Fruit fly (Drosophila melanogaster) Kc167 (cell line): ENCODE data around the gene frtz.

ENCODE experiments used
- Myc ChIP-seq: fragments of >200 bp; optimal IDR thresholded peaks from 2 replicates; lab custom pipeline; 2017; ENCODE audit warnings: missing external identifiers
- Sin3A ChIP-seq: fragments of >200 bp; optimal IDR thresholded peaks from 2 replicates; lab custom pipeline; 2018; ENCODE audit warnings: missing external identifiers
- h ChIP-seq: fragments of >200 bp; optimal IDR thresholded peaks from 3 replicates; lab custom pipeline; 2018; ENCODE audit warnings: missing external identifiers
- insv ChIP-seq: fragments of >200 bp; optimal IDR thresholded peaks from 3 replicates; lab custom pipeline; 2018; ENCODE audit warnings: missing external identifiers
- psq ChIP-seq: fragments of >200 bp; optimal IDR thresholded peaks from 2 replicates; lab custom pipeline; 2017; ENCODE audit warnings: missing external identifiers
- ttk ChIP-seq: sonication (Bioruptor generic); optimal IDR thresholded peaks from 2 replicates; lab custom pipeline; 2017; ENCODE audit warnings: missing external identifiers

The frtz gene

DNA sequence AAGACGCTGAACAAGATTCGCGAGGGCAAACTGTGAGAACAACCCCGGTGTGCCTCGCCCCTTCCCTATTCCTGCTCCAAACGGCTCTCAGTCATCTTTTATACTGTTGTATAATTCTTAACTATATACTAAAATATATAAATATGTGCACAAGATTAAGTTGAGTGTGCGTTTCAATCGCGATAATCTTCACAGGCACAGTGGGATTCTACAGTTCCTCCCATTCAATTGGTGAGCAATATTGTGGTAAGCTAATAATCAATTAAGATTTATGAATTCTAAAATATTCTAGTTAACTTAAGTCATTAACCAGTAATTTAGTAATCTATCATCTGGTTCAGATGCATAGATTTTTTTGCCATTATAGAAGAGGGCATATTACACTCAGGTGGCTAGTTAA, 15.3 kb upstream of the frtz start:
- TF ChIP-seq ttk: no peak
- TF ChIP-seq insv (lab: Kevin White, UChicago): no peak
- TF ChIP-seq Myc: no peak
- no peak for TF ChIP-seq h (lab: Kevin White, UChicago)
- no peak for TF ChIP-seq psq
- TF ChIP-seq Sin3A: no peak

dm6 chr2L:1729607-1730011, 14.0 kb upstream of the frtz start, which contains the start of the genes Eno and CG31937:
TSS of gene Eno (minus strand) at chr2L:1729636.
TSS of gene CG31937 (plus strand) at chr2L:1729887.
- no peak for TF ChIP-seq h (lab: Kevin White, UChicago)
- TF ChIP-seq ttk: no peak
- TF ChIP-seq Myc: no peak
- TF ChIP-seq insv (lab: Kevin White, UChicago): no peak
- no peak for TF ChIP-seq Sin3A
- no peak for TF ChIP-seq psq

DNA sequence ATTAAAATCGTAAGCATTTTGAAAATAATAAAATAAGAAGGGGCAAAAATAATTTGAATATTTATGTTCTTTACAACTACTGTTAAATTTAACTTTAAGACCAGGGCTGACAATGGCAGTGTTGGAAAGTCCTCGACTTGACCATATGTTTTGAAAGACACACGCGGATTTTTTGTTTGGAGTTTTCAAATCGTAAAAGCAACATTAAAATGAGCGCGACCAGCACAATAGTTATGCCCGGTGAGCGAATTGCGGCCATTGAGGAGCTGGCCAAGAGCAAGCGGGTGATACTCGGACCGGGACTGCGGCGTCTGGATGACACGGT, 12.9 kb upstream of the frtz start, which contains the start of gene Rrp40:
TSS of gene Rrp40 (plus strand) at position 113 of the 325 bp plus-strand sequence.
- no peak for TF ChIP-seq ttk
- TF ChIP-seq h (lab: Kevin White, UChicago): no peak
- no peak for TF ChIP-seq Myc
- no peak for TF ChIP-seq Sin3A
- TF ChIP-seq insv (lab: Kevin White, UChicago): no peak

dm6 chr2L:1727826-1728619, 12.4 kb upstream of the frtz start:
- TF ChIP-seq psq: no peak
- TF ChIP-seq ttk: no peak
- no peak for TF ChIP-seq h (lab: Kevin White, UChicago)
- TF ChIP-seq insv (lab: Kevin White, UChicago): no peak
- TF ChIP-seq Sin3A: no peak

DNA sequence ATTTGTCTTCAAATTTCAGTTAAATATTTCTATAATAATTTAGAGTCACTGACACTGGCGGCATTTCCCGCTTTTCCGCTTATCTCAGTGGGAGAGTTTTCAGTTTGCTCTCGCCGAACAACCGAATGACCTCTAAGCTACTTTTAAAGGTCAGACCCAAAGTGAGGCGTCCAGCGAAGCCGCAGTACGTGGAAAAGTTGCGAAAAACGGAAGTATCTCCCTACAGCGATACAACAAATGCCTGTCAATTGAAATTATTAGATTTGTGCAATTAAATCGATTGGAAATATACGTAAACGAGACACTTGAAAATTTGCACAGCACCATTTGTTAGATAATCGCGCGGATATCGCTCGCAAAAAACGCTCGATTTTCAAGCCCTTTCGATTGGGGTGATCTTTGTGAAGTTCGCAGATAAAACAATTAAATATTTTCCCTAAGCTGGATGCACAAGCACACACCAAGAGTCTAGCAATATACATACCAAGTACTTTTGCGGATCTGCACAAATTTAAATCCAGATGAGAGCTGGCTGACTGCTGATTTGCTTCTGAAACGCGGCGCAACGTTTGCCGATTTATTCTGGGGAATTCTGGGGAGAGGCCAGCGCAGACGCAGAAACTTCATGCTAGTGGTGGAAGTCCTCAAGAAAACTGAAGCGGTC, 11.6 kb upstream of the frtz start:
- TF ChIP-seq h (lab: Kevin White, UChicago) (no peak), insv (lab: Kevin White, UChicago) (no peak), Sin3A (no peak), Myc (no peak), psq (no peak), ttk (no peak)

DNA sequence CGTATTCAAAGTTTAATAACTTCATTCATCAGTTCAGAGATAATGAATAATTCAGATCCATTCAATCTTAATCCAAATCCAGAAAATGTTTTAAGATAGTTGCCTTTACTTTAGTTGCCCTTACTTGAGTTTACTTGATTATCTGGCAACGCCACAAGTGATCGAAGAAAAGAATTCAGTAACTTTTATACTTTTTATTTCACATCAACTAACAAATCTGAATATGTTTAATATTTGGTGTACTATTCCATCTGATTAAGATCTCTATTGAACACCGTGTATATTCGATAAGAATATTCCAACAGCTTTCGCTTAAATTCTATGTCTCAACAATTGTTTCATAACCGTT, 8.9 kb upstream of the frtz start:
- TF ChIP-seq ttk (no peak), h (lab: Kevin White, UChicago) (no peak), insv (lab: Kevin White, UChicago) (no peak), psq (no peak), Sin3A (no peak), Myc (no peak)

dm6 chr2L:1723937-1724591, 8.4 kb upstream of the frtz start, which contains the start of gene Rim2:
TSS of gene Rim2 (minus strand) at chr2L:1724388.
- TF ChIP-seq insv (lab: Kevin White, UChicago): no peak
- TF ChIP-seq Myc: no peak
- TF ChIP-seq h (lab: Kevin White, UChicago): no peak
- no peak for TF ChIP-seq ttk
- TF ChIP-seq Sin3A: no peak
- TF ChIP-seq psq: no peak

DNA sequence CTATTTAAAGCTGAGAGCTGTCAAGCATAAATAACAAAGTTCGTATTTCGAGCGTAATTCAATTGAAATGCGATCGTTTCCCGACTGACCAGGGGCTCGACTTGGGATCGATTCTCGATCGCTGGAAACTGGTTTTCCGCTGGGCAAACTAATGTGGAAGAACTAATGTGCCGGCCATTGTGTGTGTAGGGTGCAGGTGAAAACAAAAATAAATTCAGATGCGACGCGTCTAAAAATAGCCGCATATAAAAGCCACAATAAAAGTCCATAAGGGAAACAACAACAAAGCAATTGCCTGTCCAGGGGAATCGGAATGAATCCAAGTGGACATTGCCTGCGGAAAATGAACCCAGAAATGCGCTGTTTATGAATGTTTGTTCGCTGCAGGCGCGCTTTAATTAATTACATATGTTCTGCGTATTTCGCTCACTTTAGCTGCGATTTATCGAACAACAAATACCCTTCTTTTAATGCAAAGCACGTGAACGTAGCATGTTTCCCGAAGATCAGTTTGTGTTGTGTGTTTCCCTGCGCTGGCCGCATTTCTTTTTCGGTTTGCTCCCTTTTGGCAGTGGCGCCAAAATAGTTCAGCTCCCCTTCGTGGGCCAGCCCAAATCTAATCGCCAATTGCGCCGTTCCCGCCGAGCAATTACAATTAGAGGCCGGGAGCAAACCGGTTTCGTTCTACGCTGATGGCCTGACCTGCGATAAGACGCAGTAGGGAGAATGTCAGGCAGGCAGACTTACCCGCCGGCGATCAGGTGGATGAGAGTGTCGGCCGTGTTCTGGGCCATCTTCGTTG, 7.7 kb upstream of the frtz start:
- TF ChIP-seq ttk (no peak), Myc (no peak), psq (no peak), Sin3A (no peak)

DNA sequence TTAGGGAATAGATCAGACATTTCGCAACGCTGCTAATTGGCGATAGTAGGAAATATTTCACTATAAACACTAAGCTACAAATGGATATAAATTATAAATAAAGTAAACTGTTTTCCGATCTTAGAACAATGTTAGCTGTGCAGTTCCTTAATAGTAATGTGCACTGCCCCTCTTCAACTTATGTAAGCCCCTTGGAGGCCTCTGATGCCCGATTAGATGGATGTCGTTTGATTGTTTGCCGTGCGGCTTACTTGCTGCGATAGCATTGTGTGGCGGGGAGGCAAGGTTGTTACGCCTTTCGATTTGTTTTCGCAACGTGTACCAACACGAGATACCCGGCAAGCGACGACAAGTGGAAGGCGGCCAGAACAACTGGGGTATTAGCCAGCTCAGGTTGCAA, 6.6 kb upstream of the frtz start:
- TF ChIP-seq ttk (no peak), insv (lab: Kevin White, UChicago) (no peak), psq (no peak), Sin3A (no peak), Myc (no peak), h (lab: Kevin White, UChicago) (no peak)

DNA sequence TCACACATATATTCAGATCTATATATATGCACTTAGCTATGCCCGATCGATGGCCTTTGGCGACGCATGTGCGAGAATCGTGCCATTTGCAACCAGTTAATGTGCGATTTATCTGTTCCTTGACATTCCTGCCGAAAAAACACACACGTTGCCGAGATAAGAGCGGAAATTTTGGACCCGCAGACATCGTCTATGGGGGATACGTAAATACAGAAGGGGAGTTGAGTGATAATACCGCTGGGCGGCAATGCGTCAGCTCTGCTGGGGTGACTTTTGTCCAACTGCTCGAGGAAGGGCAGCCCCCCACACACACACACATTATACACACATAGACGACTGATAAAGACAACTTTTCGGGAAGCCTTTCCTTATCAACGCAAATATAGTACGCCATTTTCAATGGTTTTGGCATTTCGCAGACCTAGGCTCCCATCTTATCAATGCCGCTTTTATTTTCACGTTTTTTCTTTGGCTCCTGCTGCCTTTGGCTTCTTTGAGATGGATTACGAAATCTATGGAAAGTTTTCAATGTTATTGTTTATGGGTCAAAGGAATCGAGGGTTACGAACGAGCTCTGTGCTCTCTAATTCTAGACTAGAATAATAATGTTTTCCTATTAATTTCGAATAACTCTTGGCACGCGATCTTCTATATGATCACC, 5.3 kb upstream of the frtz start:
- TF ChIP-seq insv (lab: Kevin White, UChicago): no peak
- TF ChIP-seq ttk: no peak
- TF ChIP-seq Myc: no peak
- no peak for TF ChIP-seq h (lab: Kevin White, UChicago)
- no peak for TF ChIP-seq Sin3A
- TF ChIP-seq psq: no peak

dm6 chr2L:1719971-1720370, 4.3 kb upstream of the frtz start:
- TF ChIP-seq insv (lab: Kevin White, UChicago) (no peak), ttk (no peak), h (lab: Kevin White, UChicago) (no peak), psq (no peak), Sin3A (no peak), Myc (no peak)

dm6 chr2L:1717247-1717646, 1.6 kb upstream of the frtz start:
- no peak for TF ChIP-seq psq
- TF ChIP-seq ttk: no peak
- no peak for TF ChIP-seq h (lab: Kevin White, UChicago)
- TF ChIP-seq insv (lab: Kevin White, UChicago): no peak
- TF ChIP-seq Sin3A: no peak
- TF ChIP-seq Myc: no peak
